Fruit fly (Drosophila melanogaster) whole organism, embryonic: Measurements from ENCODE around the gene CG44000.
A peak's percentile ranks its signal among the peaks of the same experiment; 100 is the strongest.

Source experiments
- Ada2b ChIP-seq: fragments of 200-800 bp; sonication (Bioruptor generic); IDR thresholded peaks from 2 replicates; pipeline ENCODE4 v1.3.6; 2022; ENCODE audit warnings: missing biosample characterization, missing genetic modification characterization
- Adf1 ChIP-seq: fragments of 200-800 bp; sonication (Bioruptor generic); IDR thresholded peaks from 2 replicates; pipeline ENCODE4 v1.3.6; 2022; ENCODE audit warnings: missing biosample characterization, missing genetic modification characterization
- Asciz ChIP-seq: fragments of 200-800 bp; sonication (Bioruptor generic); optimal IDR thresholded peaks from 2 replicates; lab custom pipeline; 2017; ENCODE audit warnings: missing biosample characterization, mild to moderate bottlenecking, missing genetic modification characterization, missing genetic modification reagents
- CG10462 ChIP-seq: fragments of 200-800 bp; sonication (Bioruptor generic); optimal IDR thresholded peaks from 2 replicates; lab custom pipeline; 2016; ENCODE audit warnings: missing biosample characterization, missing genetic modification characterization
- CG14441 ChIP-seq: fragments of 200-800 bp; sonication (Bioruptor generic); IDR thresholded peaks from 2 replicates; pipeline ENCODE4 v1.3.6; 2022; ENCODE audit warnings: missing biosample characterization, missing genetic modification characterization
- CG14710 ChIP-seq: fragments of 200-800 bp; sonication (Bioruptor generic); optimal IDR thresholded peaks from 3 replicates; lab custom pipeline; 2019; ENCODE audit warnings: missing biosample characterization, mild to moderate bottlenecking, missing genetic modification characterization, moderate library complexity
- CG15269 ChIP-seq: fragments of 200-800 bp; sonication (Bioruptor generic); optimal IDR thresholded peaks from 2 replicates; lab custom pipeline; 2018; ENCODE audit warnings: missing biosample characterization, mild to moderate bottlenecking, missing genetic modification characterization, moderate library complexity
- CG17328 ChIP-seq: fragments of 200-800 bp; sonication (Bioruptor generic); IDR thresholded peaks from 2 replicates; pipeline ENCODE4 v1.3.6; 2022; ENCODE audit warnings: missing biosample characterization, missing genetic modification characterization
- CG1832 ChIP-seq: fragments of 200-800 bp; sonication (Bioruptor generic); optimal IDR thresholded peaks from 2 replicates; lab custom pipeline; 2017; ENCODE audit warnings: missing biosample characterization, mild to moderate bottlenecking, missing genetic modification characterization, inconsistent platforms
- CG2889 ChIP-seq: fragments of 200-800 bp; sonication (Bioruptor generic); IDR thresholded peaks from 3 replicates; pipeline ENCODE4 v1.3.6; 2022; ENCODE audit warnings: missing biosample characterization, missing genetic modification characterization
- CG3163 ChIP-seq: fragments of 200-800 bp; sonication (Bioruptor generic); optimal IDR thresholded peaks from 3 replicates; lab custom pipeline; 2016; ENCODE audit warnings: missing biosample characterization, missing genetic modification characterization
- CG32767 ChIP-seq: fragments of 200-800 bp; sonication (Bioruptor generic); IDR thresholded peaks from 2 replicates; pipeline ENCODE4 v1.3.6; 2022; ENCODE audit warnings: missing biosample characterization, missing genetic modification characterization
- CG32772 ChIP-seq: fragments of 200-800 bp; sonication (Bioruptor generic); IDR thresholded peaks from 2 replicates; pipeline ENCODE4 v1.3.6; 2022; ENCODE audit warnings: missing biosample characterization, missing genetic modification characterization
- CG3407 ChIP-seq: fragments of 200-800 bp; sonication (Bioruptor generic); optimal IDR thresholded peaks from 2 replicates; lab custom pipeline; 2018; ENCODE audit warnings: missing biosample characterization, mild to moderate bottlenecking, missing genetic modification characterization
- CG4404 ChIP-seq: fragments of 200-800 bp; sonication (Bioruptor generic); IDR thresholded peaks from 2 replicates; pipeline ENCODE4 v1.3.6; 2022; ENCODE audit warnings: missing biosample characterization, missing genetic modification characterization
- CG4820 ChIP-seq: fragments of 200-800 bp; sonication (Bioruptor generic); optimal IDR thresholded peaks from 3 replicates; lab custom pipeline; 2016; ENCODE audit warnings: missing biosample characterization, missing genetic modification characterization
- CG6765 ChIP-seq: fragments of 200-800 bp; sonication (Bioruptor generic); optimal IDR thresholded peaks from 3 replicates; lab custom pipeline; 2017; ENCODE audit warnings: missing biosample characterization, mild to moderate bottlenecking, missing genetic modification characterization
- CG7271 ChIP-seq: fragments of 200-800 bp; sonication (Bioruptor generic); optimal IDR thresholded peaks from 2 replicates; lab custom pipeline; 2018; ENCODE audit warnings: missing biosample characterization, mild to moderate bottlenecking, missing genetic modification characterization, moderate library complexity
- CG8944 ChIP-seq: fragments of 200-800 bp; sonication (Bioruptor generic); optimal IDR thresholded peaks from 3 replicates; lab custom pipeline; 2016; ENCODE audit warnings: missing biosample characterization, missing genetic modification characterization
- CG9437 ChIP-seq: fragments of 200-800 bp; sonication (Bioruptor generic); optimal IDR thresholded peaks from 2 replicates; lab custom pipeline; 2018; ENCODE audit warnings: missing biosample characterization, mild to moderate bottlenecking, missing genetic modification characterization
- CG9817 ChIP-seq: fragments of 200-800 bp; sonication (Bioruptor generic); optimal IDR thresholded peaks from 2 replicates; lab custom pipeline; 2018; ENCODE audit warnings: missing biosample characterization, mild to moderate bottlenecking, missing genetic modification characterization, moderate library complexity
- Deaf1 ChIP-seq: fragments of 200-800 bp; optimal IDR thresholded peaks from 3 replicates; lab custom pipeline; 2019; ENCODE audit warnings: missing biosample characterization, mild to moderate bottlenecking, missing genetic modification characterization, moderate library complexity
- Dip3 ChIP-seq: fragments of 200-800 bp; sonication (Bioruptor generic); optimal IDR thresholded peaks from 3 replicates; lab custom pipeline; 2016; ENCODE audit warnings: missing biosample characterization, missing genetic modification characterization
- Fer3 ChIP-seq: fragments of 200-800 bp; sonication (Bioruptor generic); optimal IDR thresholded peaks from 2 replicates; lab custom pipeline; 2018; ENCODE audit warnings: missing biosample characterization, mild to moderate bottlenecking, missing genetic modification characterization, moderate library complexity
- Gug ChIP-seq: fragments of 200-800 bp; sonication (Bioruptor generic); IDR thresholded peaks from 4 replicates; pipeline ENCODE4 v1.3.6; 2022; ENCODE audit warnings: missing biosample characterization, missing genetic modification characterization
- MBD-R2 ChIP-seq: fragments of 200-800 bp; sonication (Bioruptor generic); IDR thresholded peaks from 2 replicates; pipeline ENCODE4 v1.3.6; 2022; ENCODE audit warnings: missing biosample characterization, missing genetic modification characterization
- Mad ChIP-seq: fragments of 200-800 bp; sonication (Bioruptor generic); optimal IDR thresholded peaks from 2 replicates; lab custom pipeline; 2016; ENCODE audit warnings: missing biosample characterization, missing genetic modification characterization
- Opbp ChIP-seq: fragments of 200-800 bp; sonication (Bioruptor generic); IDR thresholded peaks from 3 replicates; pipeline ENCODE4 v1.3.6; 2022; ENCODE audit warnings: missing biosample characterization, missing genetic modification characterization; ENCODE audit not compliant: partially characterized antibody
- Optix ChIP-seq: fragments of 200-800 bp; sonication (Bioruptor generic); IDR thresholded peaks from 3 replicates; pipeline ENCODE4 v1.3.6; 2022; ENCODE audit warnings: missing biosample characterization, missing genetic modification characterization
- Xrp1 ChIP-seq: fragments of 200-800 bp; sonication (Bioruptor generic); IDR thresholded peaks from 2 replicates; pipeline ENCODE4 v1.3.6; 2022; ENCODE audit warnings: missing biosample characterization, missing genetic modification characterization
- bcd ChIP-seq: fragments of 200-800 bp; sonication (Bioruptor generic); optimal IDR thresholded peaks from 2 replicates; lab custom pipeline; 2017; ENCODE audit warnings: missing biosample characterization, mild to moderate bottlenecking, missing genetic modification characterization
- crol ChIP-seq: fragments of 200-800 bp; sonication (Bioruptor generic); IDR thresholded peaks from 2 replicates; pipeline ENCODE4 v1.3.6; 2022; ENCODE audit warnings: missing biosample characterization, missing genetic modification characterization
- dati ChIP-seq: fragments of 200-800 bp; sonication (Bioruptor generic); IDR thresholded peaks from 2 replicates; pipeline ENCODE4 v1.3.6; 2022; ENCODE audit warnings: missing biosample characterization, missing genetic modification characterization
- fd102C ChIP-seq: fragments of 200-800 bp; sonication (Bioruptor generic); optimal IDR thresholded peaks from 2 replicates; lab custom pipeline; 2018; ENCODE audit warnings: missing biosample characterization, mild to moderate bottlenecking, missing genetic modification characterization, moderate library complexity
- gsb-n ChIP-seq: fragments of 200-800 bp; sonication (Bioruptor generic); optimal IDR thresholded peaks from 3 replicates; lab custom pipeline; 2018; ENCODE audit warnings: missing biosample characterization, mild to moderate bottlenecking, missing genetic modification characterization
- kah ChIP-seq: fragments of 200-800 bp; sonication (Bioruptor generic); optimal IDR thresholded peaks from 2 replicates; lab custom pipeline; 2018; ENCODE audit warnings: missing biosample characterization, mild to moderate bottlenecking, missing genetic modification characterization
- ken ChIP-seq: fragments of 200-800 bp; sonication (Bioruptor generic); IDR thresholded peaks from 3 replicates; pipeline ENCODE4 v1.3.6; 2022; ENCODE audit warnings: missing biosample characterization, missing genetic modification characterization
- knrl ChIP-seq: fragments of 200-800 bp; sonication (Bioruptor generic); IDR thresholded peaks from 3 replicates; pipeline ENCODE4 v1.3.6; 2022; ENCODE audit warnings: missing biosample characterization, missing genetic modification characterization; ENCODE audit not compliant: partially characterized antibody
- maf-S ChIP-seq: fragments of 200-800 bp; sonication (Bioruptor generic); optimal IDR thresholded peaks from 2 replicates; lab custom pipeline; 2016; ENCODE audit warnings: missing biosample characterization, missing genetic modification characterization
- mam ChIP-seq: fragments of 200-800 bp; sonication (Bioruptor generic); optimal IDR thresholded peaks from 3 replicates; lab custom pipeline; 2016; ENCODE audit warnings: missing biosample characterization, missing genetic modification characterization
- nerfin-1 ChIP-seq: fragments of 200-800 bp; sonication (Bioruptor generic); optimal IDR thresholded peaks from 3 replicates; lab custom pipeline; 2019; ENCODE audit warnings: missing biosample characterization, mild to moderate bottlenecking, missing genetic modification characterization, moderate library complexity
- otp ChIP-seq: fragments of 200-800 bp; sonication (Bioruptor generic); IDR thresholded peaks from 3 replicates; pipeline ENCODE4, ENCODE4 v1.3.6; 2022; ENCODE audit warnings: missing biosample characterization, missing genetic modification characterization
- pho ChIP-seq: fragments of 200-800 bp; sonication (Bioruptor generic); optimal IDR thresholded peaks from 2 replicates; lab custom pipeline; 2016; ENCODE audit warnings: missing biosample characterization, missing genetic modification characterization
- pnt ChIP-seq: fragments of 200-800 bp; sonication (Bioruptor generic); optimal IDR thresholded peaks from 3 replicates; lab custom pipeline; 2016; ENCODE audit warnings: missing biosample characterization, missing genetic modification characterization
- psq ChIP-seq: fragments of 200-800 bp; sonication (Bioruptor generic); optimal IDR thresholded peaks from 2 replicates; lab custom pipeline; 2017; ENCODE audit warnings: missing biosample characterization, missing genetic modification characterization
- repo ChIP-seq: fragments of 200-800 bp; sonication (Bioruptor generic); optimal IDR thresholded peaks from 2 replicates; lab custom pipeline; 2016; ENCODE audit warnings: missing biosample characterization, missing genetic modification characterization
- slbo ChIP-seq: fragments of 200-800 bp; sonication (Bioruptor generic); IDR thresholded peaks from 2 replicates; pipeline ENCODE4 v1.3.6; 2022; ENCODE audit warnings: missing biosample characterization, missing genetic modification characterization
- tin ChIP-seq: fragments of 200-800 bp; sonication (Bioruptor generic); optimal IDR thresholded peaks from 3 replicates; lab custom pipeline; 2016; ENCODE audit warnings: missing biosample characterization, missing genetic modification characterization
- unpg ChIP-seq: fragments of 200-800 bp; sonication (Bioruptor generic); optimal IDR thresholded peaks from 3 replicates; lab custom pipeline; 2018; ENCODE audit warnings: missing biosample characterization, mild to moderate bottlenecking, missing genetic modification characterization, moderate library complexity
- vfl ChIP-seq: fragments of 200-800 bp; sonication (Bioruptor generic); optimal IDR thresholded peaks from 2 replicates; lab custom pipeline; 2016; ENCODE audit warnings: missing biosample characterization, missing genetic modification characterization

The CG44000 gene

DNA sequence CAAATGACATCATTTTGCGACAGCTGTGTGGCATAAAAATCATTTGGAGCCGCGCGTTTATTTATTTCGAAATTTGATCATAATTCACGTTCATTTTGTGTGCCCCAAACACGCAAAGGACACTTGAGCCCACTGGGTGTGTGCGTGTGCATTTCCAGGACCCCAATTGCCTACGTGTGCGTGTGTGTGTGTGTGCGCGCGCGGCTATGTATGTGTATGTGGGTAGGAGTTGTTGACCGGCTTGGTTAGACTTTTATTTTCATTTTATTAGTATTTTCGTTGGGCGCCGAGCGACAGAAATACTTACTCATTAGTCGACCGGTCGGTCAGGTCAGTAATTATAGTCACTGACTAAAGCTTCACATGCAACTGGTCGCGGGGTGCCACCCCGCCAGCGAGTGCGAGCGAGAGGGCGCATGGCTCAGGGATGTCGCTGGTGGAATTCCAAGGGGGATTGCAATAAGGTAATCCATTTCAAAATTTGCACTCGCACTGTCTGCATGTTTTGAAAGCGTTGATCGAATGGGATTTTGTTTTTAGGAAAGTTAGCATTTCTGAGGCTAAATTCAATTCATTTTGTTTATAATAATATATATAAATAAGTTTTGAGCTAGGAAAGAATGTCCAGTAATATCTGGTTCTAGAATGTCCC lies 551 bp downstream of the CG44000 start (continued):
- TF ChIP-seq CG1832 (GFP tag; lab: Kevin White, UChicago) (peak; percentile 76), CG9437 (GFP tag; lab: Kevin White, UChicago) (no peak), bcd (GFP tag; lab: Kevin White, UChicago) (peak; percentile 44), Fer3 (peak; percentile 19), pho (peak; percentile 23), gsb-n (tag; lab: Kevin White, UChicago) (peak; percentile 20), CG4820 (GFP tag; lab: Kevin White, UChicago) (peak; percentile 32), CG14441 (GFP tag; lab: Robert Waterston, UW) (peak; percentile 55), knrl (no peak), pnt (peak; percentile 1), Ada2b (GFP tag; lab: Robert Waterston, UW) (no peak), CG8944 (GFP tag; lab: Kevin White, UChicago) (peak; percentile 30), kah (no peak), Gug (GFP tag; lab: Robert Waterston, UW) (peak; percentile 70), Opbp (no peak), Adf1 (GFP tag; lab: Robert Waterston, UW) (no peak), Asciz (GFP tag; lab: Kevin White, UChicago) (peak; percentile 2), MBD-R2 (GFP tag; lab: Robert Waterston, UW) (peak; percentile 24; the same call in 1 of the 2 replicates), CG2889 (GFP tag; lab: Robert Waterston, UW) (peak; percentile 64; the same call in 1 of the 3 replicates), CG3407 (GFP tag; lab: Kevin White, UChicago) (no peak), Deaf1 (no peak), CG7271 (tag; lab: Kevin White, UChicago) (no peak), slbo (peak; percentile 78), vfl (GFP tag; lab: Kevin White, UChicago) (no peak), CG10462 (GFP tag; lab: Kevin White, UChicago) (no peak), maf-S (GFP tag; lab: Kevin White, UChicago) (peak; percentile 7), Xrp1 (GFP tag; lab: Robert Waterston, UW) (peak; percentile 44; the same call in 1 of the 2 replicates), CG17328 (GFP tag; lab: Robert Waterston, UW) (0 out of 2 replicates have a peak, but pooled peaks have one; percentile 42), Mad (peak; percentile 38), CG4404 (GFP tag; lab: Robert Waterston, UW) (no peak; the same call in 1 of the 2 replicates), CG32767 (GFP tag; lab: Robert Waterston, UW) (0 out of 2 replicates have a peak, but pooled peaks have one; percentile 31), CG6765 (GFP tag; lab: Kevin White, UChicago) (no peak), Optix (peak; percentile 44; the same call in 1 of the 3 replicates), tin (GFP tag; lab: Kevin White, UChicago) (peak; percentile 28), CG32772 (0 out of 2 replicates have a peak, but pooled peaks have one; percentile 14), CG15269 (tag; lab: Kevin White, UChicago) (peak; percentile 56), mam (GFP tag; lab: Kevin White, UChicago) (peak; percentile 50), unpg (peak; percentile 31), CG14710 (tag; lab: Kevin White, UChicago) (no peak), fd102C (GFP tag; lab: Kevin White, UChicago) (no peak), psq (no peak), otp (peak; percentile 33; the same call in 1 of the 3 replicates), repo (GFP tag; lab: Kevin White, UChicago) (no peak), dati (GFP tag; lab: Robert Waterston, UW) (no peak), CG9817 (tag; lab: Kevin White, UChicago) (peak; percentile 37), nerfin-1 (tag; lab: Kevin White, UChicago) (peak; percentile 67), crol (peak; percentile 74), Dip3 (GFP tag; lab: Kevin White, UChicago) (peak; percentile 11), ken (GFP tag; lab: Robert Waterston, UW) (0 out of 3 replicates have a peak, but pooled peaks have one; percentile 35), CG3163 (GFP tag; lab: Kevin White, UChicago) (no peak)
